Fruit fly (Drosophila melanogaster) whole organism, wandering third instar larva: ENCODE results near the gene Ir62a.

Experiments
- GATAd ChIP-seq: sonication (Bioruptor generic); optimal IDR thresholded peaks from 2 replicates; lab custom pipeline; 2016; ENCODE audit warnings: missing biosample characterization, missing genetic modification characterization
- Jra ChIP-seq: sonication (Bioruptor generic); optimal IDR thresholded peaks from 2 replicates; lab custom pipeline; 2016; ENCODE audit warnings: missing biosample characterization, missing genetic modification characterization
- OdsH ChIP-seq: fragments of 200-800 bp; sonication (Bioruptor generic); optimal IDR thresholded peaks from 2 replicates; lab custom pipeline; 2016; ENCODE audit warnings: missing biosample characterization, mild to moderate bottlenecking, missing genetic modification characterization

dm6 chr3L:1578391-1578948 lies 47.4 kb upstream of the Ir62a start:
- TF ChIP-seq Jra (GFP tag; lab: Kevin White, UChicago) (no peak), GATAd (GFP tag; lab: Kevin White, UChicago) (no peak), OdsH (GFP tag; lab: Kevin White, UChicago) (no peak)
